Worm (Caenorhabditis elegans): Measurements from ENCODE around the gene C11H1.9.
A peak's percentile ranks its signal among the peaks of the same experiment; 100 is the strongest.

Gene C11H1.9

DNA sequence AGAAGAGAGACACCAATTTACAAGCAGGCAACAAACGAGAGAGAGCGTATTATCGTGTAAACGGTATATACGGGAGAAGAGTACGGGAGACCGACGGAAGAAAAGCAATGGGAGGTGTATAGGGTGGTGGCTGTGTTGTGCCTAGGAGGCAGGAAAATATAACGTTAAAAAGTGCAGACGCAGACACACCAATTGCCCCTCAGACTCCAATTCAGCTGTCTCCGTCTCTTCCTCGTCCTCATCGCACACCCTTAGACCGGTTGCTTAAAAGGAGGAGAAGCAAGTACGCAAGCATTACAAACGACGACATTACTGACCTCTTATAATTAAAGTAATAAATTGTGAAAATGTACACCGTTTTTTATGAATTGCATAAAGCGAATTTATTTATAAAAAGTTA is 7.8 kb downstream of the C11H1.9 start (continued):
- TF ChIP-seq pag-3 (tag; optimal IDR thresholded peaks at IDR 0.05; ENCODE audit: borderline replicate concordance) = no peak
- peak; percentile 21 for TF ChIP-seq hlh-30 (tag; optimal IDR thresholded peaks at IDR 0.05; ENCODE audit: insufficient read depth)
- peak; percentile 64 for TF ChIP-seq ceh-34 (tag; optimal IDR thresholded peaks at IDR 0.05)
- TF ChIP-seq odd-2 (tag; optimal IDR thresholded peaks at IDR 0.05) = no peak
- no peak for TF ChIP-seq tbx-7 (tag; optimal IDR thresholded peaks at IDR 0.05)
- no peak for TF ChIP-seq ceh-45 (GFP tag; IDR thresholded peaks at IDR 0.05)
- no peak for TF ChIP-seq hlh-13 (GFP tag; optimal IDR thresholded peaks at IDR 0.05)
- no peak for TF ChIP-seq gmeb-2 (tag; optimal IDR thresholded peaks at IDR 0.05)
- peak; percentile 84 for TF ChIP-seq ref-2 (tag; optimal IDR thresholded peaks at IDR 0.05)
- TF ChIP-seq fkh-10 (GFP tag; optimal IDR thresholded peaks at IDR 0.05) = no peak
- TF ChIP-seq che-1 (tag; optimal IDR thresholded peaks at IDR 0.05) = peak; percentile 7
- TF ChIP-seq syd-9 (tag; optimal IDR thresholded peaks at IDR 0.05) = no peak
- peak; percentile 60 for TF ChIP-seq ceh-19 (GFP tag; optimal IDR thresholded peaks at IDR 0.05)
- no peak for TF ChIP-seq sox-2 (GFP tag; IDR thresholded peaks at IDR 0.05)
- peak; percentile 32 for TF ChIP-seq ets-4 (tag; optimal IDR thresholded peaks at IDR 0.05)
- TF ChIP-seq pat-9 (tag; optimal IDR thresholded peaks at IDR 0.05) = no peak
- peak; percentile 92 for TF ChIP-seq pros-1 (tag; optimal IDR thresholded peaks at IDR 0.05)
- TF ChIP-seq unc-55 (GFP tag; optimal IDR thresholded peaks at IDR 0.05) = peak; percentile 55
- TF ChIP-seq lin-11 (tag; optimal IDR thresholded peaks at IDR 0.05) = no peak
- no peak for TF ChIP-seq sox-4 (tag; optimal IDR thresholded peaks at IDR 0.05)
- TF ChIP-seq ceh-31 (tag; optimal IDR thresholded peaks at IDR 0.05) = peak; percentile 87
- peak; percentile 67 for TF ChIP-seq ceh-18 (tag; optimal IDR thresholded peaks at IDR 0.05)
- TF ChIP-seq nhr-232 (tag; optimal IDR thresholded peaks at IDR 0.05) = no peak
- TF ChIP-seq C38D4.7 (GFP tag; optimal IDR thresholded peaks at IDR 0.05) = peak; percentile 9
- TF ChIP-seq ceh-22 (tag; optimal IDR thresholded peaks at IDR 0.05) = peak; percentile 46
- no peak for TF ChIP-seq ceh-24 (tag; optimal IDR thresholded peaks at IDR 0.05)
- no peak for TF ChIP-seq hlh-15 (tag; optimal IDR thresholded peaks at IDR 0.05)
- no peak for TF ChIP-seq K09A11.1 (tag; optimal IDR thresholded peaks at IDR 0.05; ENCODE audit: insufficient read depth)
- no peak for TF ChIP-seq ttx-3 (tag; optimal IDR thresholded peaks at IDR 0.05)
- TF ChIP-seq ceh-6 (GFP tag; optimal IDR thresholded peaks at IDR 0.05) = no peak
- TF ChIP-seq sdc-2 (tag; optimal IDR thresholded peaks at IDR 0.05) = peak; percentile 70
- TF ChIP-seq elt-2 (tag; optimal IDR thresholded peaks at IDR 0.05) = peak; percentile 31
- no peak for TF ChIP-seq Y22D7AL.16 (tag; optimal IDR thresholded peaks at IDR 0.05)
- TF ChIP-seq pha-2 (tag; optimal IDR thresholded peaks at IDR 0.05) = peak; percentile 57
- no peak for TF ChIP-seq T23F11.4 (GFP tag; optimal IDR thresholded peaks at IDR 0.05)
- TF ChIP-seq hlh-6 (tag; optimal IDR thresholded peaks at IDR 0.05) = no peak
- peak; percentile 40 for TF ChIP-seq ztf-16 (tag; optimal IDR thresholded peaks at IDR 0.05)
- no peak for TF ChIP-seq ceh-14 (tag; optimal IDR thresholded peaks at IDR 0.05)
- TF ChIP-seq hlh-8 (tag; optimal IDR thresholded peaks at IDR 0.05) = no peak
- no peak for TF ChIP-seq ceh-48 (tag; optimal IDR thresholded peaks at IDR 0.05)

DNA sequence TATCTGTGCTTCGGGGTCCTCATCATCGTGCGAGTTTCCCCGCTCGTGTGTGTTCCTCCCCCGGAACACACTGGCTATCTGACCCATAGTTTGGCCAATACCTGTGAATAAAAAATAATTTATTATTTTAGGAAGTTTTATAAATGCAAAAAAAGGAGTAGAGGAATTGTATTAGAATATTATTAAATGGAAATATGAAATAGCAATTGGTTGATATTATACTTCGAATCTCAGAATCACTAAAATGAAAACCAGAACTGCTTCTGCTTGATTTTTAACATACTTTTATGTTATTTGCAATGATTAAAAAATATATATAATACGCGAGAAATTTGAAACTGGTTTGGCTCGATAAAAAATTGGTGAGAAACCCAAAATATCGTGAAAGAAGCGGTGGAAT is 8.6 kb downstream of the C11H1.9 start, which contains the start of gene mgrn-1:
Gene mgrn-1 (minus strand): TSS at position 101 of the 400 bp plus-strand sequence.
- TF ChIP-seq ets-4 (tag; optimal IDR thresholded peaks at IDR 0.05) (no peak), ceh-18 (tag; optimal IDR thresholded peaks at IDR 0.05) (no peak), sox-4 (tag; optimal IDR thresholded peaks at IDR 0.05) (no peak), eyg-1 (tag; optimal IDR thresholded peaks at IDR 0.05) (no peak), pag-3 (tag; optimal IDR thresholded peaks at IDR 0.05; ENCODE audit: borderline replicate concordance) (no peak), C08G9.2 (tag; optimal IDR thresholded peaks at IDR 0.05) (no peak), zip-5 (tag; optimal IDR thresholded peaks at IDR 0.05) (no peak)

Measured in whole organism, late embryonic.